Fruit fly (Drosophila melanogaster): ENCODE results near the gene CG34166.
A peak's percentile ranks its signal among the peaks of the same experiment; 100 is the strongest.

CG34166 gene

DNA sequence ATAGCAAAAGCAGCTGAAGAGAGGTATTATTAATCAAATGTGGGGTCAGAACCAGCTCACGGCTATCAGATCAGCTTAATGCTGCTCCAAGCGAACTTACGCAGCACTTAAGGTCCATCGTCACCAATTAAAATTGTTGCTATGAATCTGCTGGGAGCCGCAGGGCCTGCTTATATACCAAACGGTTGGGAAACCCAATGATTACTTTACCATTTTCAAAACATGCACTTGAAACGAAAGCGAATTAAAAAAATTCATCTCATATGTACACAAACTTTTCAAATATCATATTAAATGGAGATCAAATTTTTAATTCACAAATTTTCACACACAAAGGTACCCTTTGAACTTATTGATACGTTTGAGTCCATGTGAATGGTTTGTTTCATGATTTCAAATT, 2.1 kb downstream of the CG34166 start, which contains the start of gene CG42587 (continued):
- TF ChIP-seq sug (tag; optimal IDR thresholded peaks at IDR 0.05): peak; percentile 50
- no peak for TF ChIP-seq Nf-YB (GFP tag; optimal IDR thresholded peaks at IDR 0.05)
- TF ChIP-seq tgo (GFP tag; IDR thresholded peaks at IDR 0.05): peak; percentile 31; the same call in 2 of the 3 replicates
- no peak for TF ChIP-seq CG4617 (GFP tag; optimal IDR thresholded peaks at IDR 0.05; ENCODE audit: borderline replicate concordance)
- TF ChIP-seq Rfx (GFP tag; IDR thresholded peaks at IDR 0.05): peak; percentile 22; the same call in 1 of the 2 replicates
- TF ChIP-seq MTF-1 (GFP tag; optimal IDR thresholded peaks at IDR 0.05; ENCODE audit: borderline replicate concordance): no peak
- TF ChIP-seq BEAF-32 (GFP tag; optimal IDR thresholded peaks at IDR 0.05): no peak
- no peak for TF ChIP-seq bab2 (GFP tag; optimal IDR thresholded peaks at IDR 0.05)
- TF ChIP-seq CG30020 (tag; optimal IDR thresholded peaks at IDR 0.05): no peak
- TF ChIP-seq CG12104 (GFP tag; optimal IDR thresholded peaks at IDR 0.05): no peak
- TF ChIP-seq CG2120 (GFP tag; optimal IDR thresholded peaks at IDR 0.05): peak; percentile 29
- TF ChIP-seq Sox102F (GFP tag; optimal IDR thresholded peaks at IDR 0.05): peak; percentile 13
- TF ChIP-seq Atf-2 (GFP tag; optimal IDR thresholded peaks at IDR 0.05): no peak
- TF ChIP-seq CG10565 (GFP tag; optimal IDR thresholded peaks at IDR 0.05): no peak
- no peak for TF ChIP-seq MBD-R2 (GFP tag; IDR thresholded peaks at IDR 0.05)
- no peak for TF ChIP-seq klu (GFP tag; IDR thresholded peaks at IDR 0.05)
- no peak for TF ChIP-seq fru (optimal IDR thresholded peaks at IDR 0.05)
- TF ChIP-seq dati (GFP tag; IDR thresholded peaks at IDR 0.05): no peak
- no peak for TF ChIP-seq az2 (GFP tag; optimal IDR thresholded peaks at IDR 0.05)
- TF ChIP-seq Rx (GFP tag; IDR thresholded peaks at IDR 0.05): no peak
- no peak for TF ChIP-seq zfh2 (GFP tag; optimal IDR thresholded peaks at IDR 0.05)
- no peak for TF ChIP-seq CG2889 (GFP tag; IDR thresholded peaks at IDR 0.05)
- no peak for TF ChIP-seq Dip3 (GFP tag; optimal IDR thresholded peaks at IDR 0.05)
- no peak for TF ChIP-seq CG17612 (GFP tag; IDR thresholded peaks at IDR 0.05)
- no peak for TF ChIP-seq CG31388 (GFP tag; optimal IDR thresholded peaks at IDR 0.05)
- TF ChIP-seq CG2875 (GFP tag; optimal IDR thresholded peaks at IDR 0.05): no peak
- no peak for TF ChIP-seq Trl (optimal IDR thresholded peaks at IDR 0.05)
- no peak for TF ChIP-seq Trl (GFP tag; optimal IDR thresholded peaks at IDR 0.05)
- TF ChIP-seq CG10959 (GFP tag; IDR thresholded peaks at IDR 0.05): no peak
- TF ChIP-seq Hr51 (GFP tag; optimal IDR thresholded peaks at IDR 0.05): peak in 1 of 2 experiments; percentile 21
- TF ChIP-seq CG3281 (GFP tag; optimal IDR thresholded peaks at IDR 0.05): no peak
- no peak for TF ChIP-seq fu2 (GFP tag; optimal IDR thresholded peaks at IDR 0.05)
- TF ChIP-seq zen2 (GFP tag; IDR thresholded peaks at IDR 0.05; ENCODE audit: partially characterized antibody): no peak
- TF ChIP-seq nau (GFP tag; optimal IDR thresholded peaks at IDR 0.05): no peak
- no peak for TF ChIP-seq gfzf (GFP tag; optimal IDR thresholded peaks at IDR 0.05)
- TF ChIP-seq H2.0 (GFP tag; IDR thresholded peaks at IDR 0.05): no peak
- no peak for TF ChIP-seq Fer1 (GFP tag; optimal IDR thresholded peaks at IDR 0.05)
- no peak for TF ChIP-seq CG11723 (GFP tag; optimal IDR thresholded peaks at IDR 0.05)
- no peak for TF ChIP-seq nom (GFP tag; optimal IDR thresholded peaks at IDR 0.05)
- TF ChIP-seq Sin3A (optimal IDR thresholded peaks at IDR 0.05): no peak
- TF ChIP-seq Oli (tag; optimal IDR thresholded peaks at IDR 0.05): peak; percentile 4
- TF ChIP-seq trh (GFP tag; optimal IDR thresholded peaks at IDR 0.05): no peak
- TF ChIP-seq Mrtf (GFP tag; IDR thresholded peaks at IDR 0.05): no peak
- no peak for TF ChIP-seq corto (GFP tag; optimal IDR thresholded peaks at IDR 0.05)
- no peak for TF ChIP-seq chn (GFP tag; optimal IDR thresholded peaks at IDR 0.05)
- TF ChIP-seq Atf6 (GFP tag; IDR thresholded peaks at IDR 0.05): no peak
- no peak for TF ChIP-seq Asciz (GFP tag; optimal IDR thresholded peaks at IDR 0.05)
- no peak for TF ChIP-seq CG15479 (GFP tag; optimal IDR thresholded peaks at IDR 0.05)
- TF ChIP-seq gem (tag; optimal IDR thresholded peaks at IDR 0.05): peak; percentile 23
- TF ChIP-seq CG10267 (tag; optimal IDR thresholded peaks at IDR 0.05): no peak
- peak; percentile 6 for TF ChIP-seq lab (GFP tag; optimal IDR thresholded peaks at IDR 0.05)
- TF ChIP-seq Ptx1 (GFP tag; IDR thresholded peaks at IDR 0.05): 0 out of 2 replicates have a peak, but pooled peaks have one; percentile 16

All from whole organism, embryonic.